Worm (Caenorhabditis elegans) whole organism, late embryonic: ENCODE results near the gene cbn-1.

ENCODE experiments used
- dmd-4 ChIP-seq: sonication (generic microtip); optimal IDR thresholded peaks from 2 replicates; lab custom pipeline; 2016; ENCODE audit warnings: borderline replicate concordance, missing genetic modification characterization, missing compliant biosample characterization
- elt-2 ChIP-seq: sonication (generic microtip); optimal IDR thresholded peaks from 2 replicates; lab custom pipeline; 2016; ENCODE audit warnings: missing genetic modification reagents, missing genetic modification characterization, missing compliant biosample characterization
- gmeb-2 ChIP-seq: sonication (generic microtip); optimal IDR thresholded peaks from 2 replicates; lab custom pipeline; 2016; ENCODE audit warnings: missing genetic modification characterization, inconsistent platforms, missing compliant biosample characterization
- hlh-8 ChIP-seq: sonication (generic microtip); optimal IDR thresholded peaks from 2 replicates; lab custom pipeline; 2016; ENCODE audit warnings: missing genotype, missing genetic modification characterization, missing compliant biosample characterization
- pros-1 ChIP-seq: fragments of 150-350 bp; optimal IDR thresholded peaks from 2 replicates; lab custom pipeline; 2014; ENCODE audit warnings: missing biosample characterization, missing genetic modification reagents, missing genetic modification characterization
- ref-2 ChIP-seq: sonication (generic microtip); optimal IDR thresholded peaks from 2 replicates; lab custom pipeline; 2016; ENCODE audit warnings: missing genetic modification characterization, missing compliant biosample characterization

DNA sequence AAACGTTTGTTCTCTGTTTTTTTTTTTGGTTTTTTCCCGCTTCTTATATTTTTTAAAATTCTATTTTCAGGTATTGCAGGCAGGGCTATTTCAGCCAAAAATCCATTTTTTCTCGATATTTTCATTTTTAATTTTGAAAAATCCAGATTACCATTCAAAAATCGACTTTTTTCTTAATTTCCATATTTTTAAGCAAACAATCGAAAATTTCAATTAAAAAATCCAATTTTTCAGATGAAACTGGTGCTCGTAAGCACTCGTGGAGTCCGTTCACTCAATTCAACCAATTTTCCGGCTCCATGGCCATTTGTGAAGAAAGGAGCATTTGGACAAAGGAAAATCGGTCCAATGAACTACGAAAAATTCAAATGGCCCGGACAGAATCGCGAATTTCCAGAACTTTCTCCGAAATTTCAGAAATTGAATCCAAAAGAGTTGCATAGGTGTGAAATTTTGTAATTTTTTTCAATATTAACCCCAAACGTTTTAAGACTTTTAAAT lies 43.6 kb downstream of the cbn-1 start, which contains the start of gene mrpl-41:
- no peak for TF ChIP-seq elt-2 (tag; lab: Kevin White, UChicago)
- no peak for TF ChIP-seq gmeb-2
- no peak for TF ChIP-seq ref-2 (tag; lab: Kevin White, UChicago)
- no peak for TF ChIP-seq hlh-8 (tag; lab: Kevin White, UChicago)
- no peak for TF ChIP-seq pros-1 (tag; lab: Kevin White, UChicago)
- TF ChIP-seq dmd-4 (tag; lab: Kevin White, UChicago), result no peak
